Fruit fly (Drosophila melanogaster) Kc167 (cell line): Measurements from ENCODE around the gene bun.

Source experiments
- Myc ChIP-seq: fragments of >200 bp; optimal IDR thresholded peaks from 2 replicates; lab custom pipeline; 2017; ENCODE audit warnings: missing external identifiers
- Sin3A ChIP-seq: fragments of >200 bp; optimal IDR thresholded peaks from 2 replicates; lab custom pipeline; 2018; ENCODE audit warnings: missing external identifiers
- h ChIP-seq: fragments of >200 bp; optimal IDR thresholded peaks from 3 replicates; lab custom pipeline; 2018; ENCODE audit warnings: missing external identifiers
- insv ChIP-seq: fragments of >200 bp; optimal IDR thresholded peaks from 3 replicates; lab custom pipeline; 2018; ENCODE audit warnings: missing external identifiers
- psq ChIP-seq: fragments of >200 bp; optimal IDR thresholded peaks from 2 replicates; lab custom pipeline; 2017; ENCODE audit warnings: missing external identifiers
- ttk ChIP-seq: sonication (Bioruptor generic); optimal IDR thresholded peaks from 2 replicates; lab custom pipeline; 2017; ENCODE audit warnings: missing external identifiers

bun gene

DNA sequence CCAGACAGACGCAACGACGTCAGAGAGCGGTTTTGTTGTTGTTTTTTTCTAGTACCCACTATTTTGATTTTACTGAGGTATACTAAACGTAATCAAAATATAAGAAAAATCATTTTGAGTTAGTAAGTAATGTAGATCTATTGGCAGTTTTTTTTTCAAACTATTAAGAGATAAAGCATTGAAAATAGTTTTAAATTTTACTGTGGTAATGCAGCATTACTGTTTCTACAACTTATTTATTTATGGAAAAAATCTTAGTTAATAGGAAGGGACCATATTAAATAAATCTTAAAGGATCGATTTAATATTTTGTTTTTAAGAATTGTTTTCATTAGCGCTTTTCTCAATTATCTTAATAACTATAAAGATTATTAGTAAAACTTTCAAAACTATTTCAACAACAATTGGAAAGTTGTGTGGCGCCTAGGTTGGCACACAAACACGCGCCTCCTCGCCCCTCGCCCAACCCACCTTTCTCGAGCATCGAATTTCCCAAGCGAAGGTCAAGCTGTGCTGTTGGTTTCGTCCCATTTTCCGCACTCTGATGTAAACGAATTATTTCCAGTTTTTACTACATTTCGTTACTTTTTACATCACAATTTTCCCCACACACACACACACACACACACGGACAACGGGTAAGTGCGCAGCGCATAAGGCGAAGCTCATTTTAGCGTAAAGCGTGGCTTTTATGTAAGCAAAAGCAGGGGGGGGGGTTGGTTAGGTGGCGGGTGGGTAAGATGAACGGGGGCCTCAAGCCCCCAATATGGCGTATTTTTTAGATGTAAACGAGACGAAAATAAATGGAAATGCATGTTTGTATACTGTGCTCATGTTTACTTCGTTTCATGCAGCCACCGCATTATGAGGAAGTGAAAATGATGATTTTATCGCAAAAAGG lies 16.2 kb downstream of the bun start:
- TF ChIP-seq Myc (lab: Kevin White, UChicago) (no peak), psq (lab: Kevin White, UChicago) (no peak), h (no peak)

DNA sequence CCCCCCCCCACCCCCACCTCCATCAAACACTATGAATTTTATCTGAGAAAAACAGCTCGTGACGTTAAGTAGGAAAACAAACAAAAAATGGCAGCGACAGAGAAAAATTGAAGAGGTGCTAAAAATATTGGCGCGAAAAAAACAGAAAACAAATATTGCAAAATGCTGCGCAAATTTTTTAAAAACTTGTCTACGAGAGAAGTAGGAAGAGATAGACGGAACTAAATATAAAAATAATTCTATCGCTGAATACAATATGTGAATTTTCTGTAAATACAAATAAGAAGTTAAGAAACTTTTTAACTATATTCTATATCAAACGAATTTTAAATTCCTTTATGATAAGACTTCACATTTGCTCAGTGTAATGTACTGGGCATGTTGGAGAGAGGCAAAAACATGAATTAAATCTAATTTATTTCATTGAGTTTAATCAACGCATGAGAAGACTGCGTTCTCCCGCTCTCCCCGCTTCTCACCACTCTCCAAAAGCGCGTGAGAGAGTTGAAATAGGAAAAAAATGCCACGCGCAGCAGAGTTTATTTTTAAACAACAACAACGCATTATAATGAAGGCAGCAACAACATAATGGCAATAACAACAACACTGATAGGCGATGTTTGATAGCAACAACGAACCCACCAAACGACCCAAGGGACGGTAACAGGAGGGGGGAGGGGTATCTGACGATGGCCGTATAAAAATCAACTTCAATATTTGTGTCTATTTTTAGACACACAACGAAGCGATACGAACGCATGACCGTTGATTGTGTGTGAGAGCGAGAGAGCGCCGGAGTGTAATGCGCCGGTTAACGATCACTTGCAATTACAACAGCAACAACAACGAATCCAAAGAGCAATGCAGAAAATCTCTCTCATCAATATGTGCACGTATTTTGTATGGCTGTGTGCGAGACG lies 17.1 kb downstream of the bun start:
- no peak for TF ChIP-seq ttk (lab: Kevin White, UChicago)
- no peak for TF ChIP-seq insv (lab: Kevin White, UChicago)
- TF ChIP-seq Myc (lab: Kevin White, UChicago): no peak
- TF ChIP-seq h: no peak
- TF ChIP-seq Sin3A (lab: Kevin White, UChicago): no peak
- no peak for TF ChIP-seq psq (lab: Kevin White, UChicago)

DNA sequence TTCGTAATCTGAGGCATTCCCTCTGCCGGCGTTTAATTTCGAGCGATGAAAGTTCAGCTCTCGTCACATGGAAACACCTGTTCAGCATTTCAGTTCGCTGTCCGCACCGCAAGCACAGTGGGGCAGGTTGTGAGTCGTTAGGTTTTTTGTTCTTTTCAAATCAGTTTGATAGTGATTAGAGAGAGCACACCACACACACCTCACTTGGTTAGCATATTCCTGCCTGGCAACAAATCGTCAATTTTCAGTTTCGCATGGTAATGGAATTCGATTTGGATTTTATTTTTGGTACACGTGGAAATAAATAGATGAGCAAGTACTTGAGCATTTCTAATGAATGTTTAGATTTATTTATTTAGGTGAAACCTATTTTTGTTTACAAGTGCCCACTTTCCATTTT lies 18.0 kb downstream of the bun start:
- TF ChIP-seq psq (lab: Kevin White, UChicago) (no peak), Sin3A (lab: Kevin White, UChicago) (no peak), Myc (lab: Kevin White, UChicago) (no peak), ttk (lab: Kevin White, UChicago) (no peak), insv (lab: Kevin White, UChicago) (no peak), h (no peak)

DNA sequence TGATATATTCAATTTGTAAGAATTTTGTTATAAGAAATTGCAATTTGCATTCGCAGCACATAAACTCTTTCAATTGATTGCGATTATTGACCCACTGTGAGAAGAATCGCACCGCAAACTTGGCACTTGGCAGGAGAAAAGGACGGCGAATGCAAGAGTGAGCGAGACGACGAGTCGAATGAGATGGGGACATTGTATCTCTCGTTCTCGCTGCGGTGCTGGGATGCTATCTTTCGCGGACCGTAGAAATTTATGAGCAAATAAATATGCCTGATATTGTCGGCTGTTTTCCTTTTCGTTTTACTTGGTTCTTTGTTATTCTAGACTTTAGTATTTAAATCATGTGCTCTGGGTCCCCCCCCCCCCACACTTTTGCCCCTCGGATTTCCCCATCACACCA lies 18.8 kb downstream of the bun start:
- TF ChIP-seq h: no peak
- no peak for TF ChIP-seq psq (lab: Kevin White, UChicago)
- no peak for TF ChIP-seq Sin3A (lab: Kevin White, UChicago)
- TF ChIP-seq Myc (lab: Kevin White, UChicago): no peak
- no peak for TF ChIP-seq insv (lab: Kevin White, UChicago)
- TF ChIP-seq ttk (lab: Kevin White, UChicago): no peak

DNA sequence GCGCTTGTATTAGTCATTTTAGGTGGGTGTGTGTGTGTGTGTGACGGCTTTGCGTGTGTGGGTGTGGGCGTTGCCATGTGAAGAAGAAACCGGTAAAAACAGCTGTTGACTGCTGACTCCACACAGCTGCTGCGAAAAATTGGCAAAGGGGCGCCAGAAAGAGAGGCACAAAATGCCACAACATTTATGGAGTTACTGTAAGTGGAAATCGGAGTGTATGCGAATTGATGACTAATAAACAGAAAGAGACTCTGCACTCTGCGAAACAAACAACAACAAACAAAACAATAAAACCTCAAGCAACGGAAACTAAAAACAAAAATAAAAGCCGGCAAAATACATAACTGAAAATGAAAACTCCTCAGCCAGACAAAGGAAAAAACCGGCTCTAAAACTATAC lies 22.3 kb downstream of the bun start:
- TF ChIP-seq psq (lab: Kevin White, UChicago): no peak
- TF ChIP-seq h: no peak
- TF ChIP-seq Myc (lab: Kevin White, UChicago): no peak
- no peak for TF ChIP-seq insv (lab: Kevin White, UChicago)
- TF ChIP-seq ttk (lab: Kevin White, UChicago): no peak
- no peak for TF ChIP-seq Sin3A (lab: Kevin White, UChicago)

DNA sequence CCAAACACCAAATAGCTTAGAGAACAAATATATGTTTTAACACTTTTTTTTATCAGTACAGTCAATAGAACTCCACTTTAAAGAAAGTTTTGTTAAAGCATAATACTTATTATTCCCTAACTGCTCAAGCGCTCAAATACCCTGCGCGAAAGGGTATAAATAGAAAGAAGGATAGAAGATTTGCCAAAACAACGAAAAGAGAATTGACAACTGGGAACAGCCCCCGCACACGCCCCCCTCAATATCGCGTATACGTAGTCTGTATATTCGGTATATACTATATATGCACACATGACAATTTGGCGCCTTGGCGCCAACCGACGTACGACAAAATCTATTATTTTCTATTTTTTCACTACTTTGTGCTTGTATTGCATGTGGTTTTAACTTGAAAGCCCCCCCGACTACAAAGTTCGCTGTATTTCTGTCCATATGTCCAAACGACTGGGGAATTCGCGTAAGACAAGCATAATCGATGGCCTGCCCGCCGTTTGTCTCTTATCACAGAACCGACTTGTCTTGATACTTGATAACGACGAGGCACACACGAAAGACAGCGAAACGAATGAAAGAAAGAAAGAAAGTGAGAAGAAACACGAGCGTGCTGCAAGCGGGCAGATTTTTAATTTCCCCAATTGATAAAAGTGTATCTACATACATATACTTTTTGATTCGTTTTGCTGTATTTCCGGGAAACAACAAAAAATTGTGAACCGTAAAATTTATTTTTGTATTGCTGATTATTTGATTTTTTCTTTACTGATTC lies 24.7 kb downstream of the bun start:
- TF ChIP-seq insv (lab: Kevin White, UChicago) (no peak), ttk (lab: Kevin White, UChicago) (no peak), Sin3A (lab: Kevin White, UChicago) (no peak), psq (lab: Kevin White, UChicago) (no peak), h (no peak), Myc (lab: Kevin White, UChicago) (no peak)

DNA sequence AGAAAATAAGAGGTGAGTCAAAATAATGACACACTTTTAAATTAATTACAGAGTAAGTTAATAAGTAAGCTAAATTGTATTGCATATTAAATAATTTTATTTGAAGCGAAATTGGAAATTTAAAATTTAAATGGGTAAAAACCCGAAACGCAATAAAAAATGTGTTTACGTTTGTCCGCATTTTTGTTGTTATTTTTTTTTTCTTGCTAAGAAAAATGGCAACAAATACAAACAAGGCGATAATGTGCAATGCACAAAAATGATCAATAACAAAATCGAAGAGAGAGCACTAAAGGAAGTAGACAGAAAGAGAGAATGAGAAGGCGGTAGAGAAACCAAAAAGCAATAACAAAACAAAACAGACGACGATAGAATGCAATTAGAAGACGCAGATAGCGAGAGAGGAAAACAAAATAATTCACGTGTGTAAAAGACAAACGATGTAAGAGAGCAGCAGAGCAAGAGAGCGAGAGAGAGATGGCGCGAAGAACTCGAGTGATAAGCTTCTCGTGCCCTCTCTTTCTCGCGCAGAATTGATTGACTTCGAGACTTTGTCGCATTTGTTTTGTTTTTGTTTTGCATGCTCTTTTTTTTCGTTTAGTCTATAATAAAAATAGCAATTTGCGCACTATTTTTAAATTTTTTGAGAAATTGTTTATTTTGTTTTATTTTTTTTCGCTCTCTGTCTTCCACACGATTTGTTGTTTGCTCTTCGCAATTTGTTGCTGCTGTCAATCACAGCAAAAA lies 25.5 kb downstream of the bun start:
- no peak for TF ChIP-seq h
- TF ChIP-seq Sin3A (lab: Kevin White, UChicago): no peak
- no peak for TF ChIP-seq psq (lab: Kevin White, UChicago)
- TF ChIP-seq insv (lab: Kevin White, UChicago): no peak
- TF ChIP-seq Myc (lab: Kevin White, UChicago): no peak

DNA sequence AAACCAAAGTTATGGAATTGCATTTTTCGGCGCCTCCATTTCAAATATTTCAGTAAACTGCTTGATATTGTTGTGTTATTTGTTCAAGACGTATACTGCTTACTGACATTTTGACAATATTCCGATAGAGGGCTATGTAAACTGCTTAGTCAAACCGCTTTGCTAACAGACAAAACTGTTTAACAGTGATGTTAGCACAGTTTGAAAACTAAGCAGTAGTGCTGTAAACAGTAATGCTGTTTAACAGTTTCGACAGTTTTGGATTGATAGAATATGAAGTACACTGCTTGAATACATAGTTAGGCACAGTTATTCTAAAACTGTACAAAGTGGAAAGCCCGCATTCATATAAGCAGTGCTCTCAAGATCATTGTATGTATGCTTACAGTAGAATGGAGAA lies 26.2 kb downstream of the bun start:
- TF ChIP-seq ttk (lab: Kevin White, UChicago): no peak
- TF ChIP-seq psq (lab: Kevin White, UChicago): no peak
- no peak for TF ChIP-seq Myc (lab: Kevin White, UChicago)
- TF ChIP-seq insv (lab: Kevin White, UChicago): no peak
- no peak for TF ChIP-seq h
- no peak for TF ChIP-seq Sin3A (lab: Kevin White, UChicago)

DNA sequence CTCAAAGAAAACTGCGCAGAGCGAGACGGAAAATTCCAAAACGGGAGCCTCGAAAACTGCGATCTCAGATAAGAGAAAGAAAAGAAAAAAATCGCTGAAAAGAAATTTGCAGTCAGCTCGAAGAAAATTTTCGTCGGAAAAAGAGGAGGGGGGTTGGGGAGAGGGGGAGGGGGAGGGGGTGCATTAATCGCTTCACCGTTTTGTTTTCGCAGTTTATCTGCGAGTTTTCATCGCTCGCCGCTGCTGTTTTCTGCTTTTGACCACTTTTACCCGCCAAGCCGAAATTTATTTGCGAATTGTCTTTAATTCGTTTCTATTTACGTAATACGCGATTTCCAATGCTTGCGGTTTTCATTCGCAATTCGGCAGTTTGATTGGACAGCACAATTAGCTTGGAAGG lies 27.2 kb downstream of the bun start:
- TF ChIP-seq Sin3A (lab: Kevin White, UChicago) (no peak), insv (lab: Kevin White, UChicago) (no peak), Myc (lab: Kevin White, UChicago) (no peak), ttk (lab: Kevin White, UChicago) (no peak), h (no peak), psq (lab: Kevin White, UChicago) (no peak)

DNA sequence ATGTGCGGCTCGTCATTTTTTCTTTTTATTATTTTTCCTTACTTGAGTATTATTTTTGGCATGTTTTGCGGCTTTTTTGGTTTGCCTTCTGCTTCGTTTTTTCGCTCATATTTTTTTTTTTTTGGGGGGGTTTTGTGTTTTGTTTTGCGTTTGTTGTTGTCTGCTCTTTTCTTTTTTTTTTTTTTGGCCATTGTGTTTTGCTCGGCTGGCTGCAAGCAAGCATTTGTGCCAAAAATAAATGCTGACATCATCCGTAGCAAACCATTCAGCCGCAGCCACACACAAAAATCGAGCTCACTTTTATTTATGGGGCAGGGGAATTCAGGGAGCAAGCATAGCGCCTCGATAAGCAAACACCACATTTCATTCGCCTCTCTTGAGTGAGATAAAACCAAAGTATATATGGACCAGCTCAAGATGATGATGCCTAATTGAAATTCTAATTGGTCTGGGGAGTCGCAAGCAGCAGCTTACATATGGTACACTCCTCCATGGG lies 32.5 kb downstream of the bun start:
- TF ChIP-seq Myc (lab: Kevin White, UChicago): no peak
- no peak for TF ChIP-seq Sin3A (lab: Kevin White, UChicago)
- no peak for TF ChIP-seq h
- no peak for TF ChIP-seq psq (lab: Kevin White, UChicago)
- TF ChIP-seq ttk (lab: Kevin White, UChicago): no peak
- TF ChIP-seq insv (lab: Kevin White, UChicago): no peak
